Fruit fly (Drosophila melanogaster) whole organism: ENCODE results near the gene GlyRS.

Experiments
- CG8478 ChIP-seq: fragments of >200 bp; optimal IDR thresholded peaks from 2 replicates; lab custom pipeline; 2018; ENCODE audit warnings: inconsistent platforms
- Dll ChIP-seq: fragments of >200 bp; optimal IDR thresholded peaks from 2 replicates; lab custom pipeline; 2017
- EcR ChIP-seq, 2 experiments: fragments of >200 bp; optimal IDR thresholded peaks; 2 replicates each; lab custom pipeline; 2017; ENCODE audit warnings: missing biosample characterization in 2 of 2, missing genetic modification characterization in 2 of 2, missing genetic modification reagents in 2 of 2
- pan ChIP-seq: fragments of >200 bp; optimal IDR thresholded peaks from 2 replicates; lab custom pipeline; 2017
- psq ChIP-seq: fragments of >200 bp; optimal IDR thresholded peaks from 2 replicates; lab custom pipeline; 2017
- usp ChIP-seq: fragments of >200 bp; optimal IDR thresholded peaks from 2 replicates; lab custom pipeline; 2017; ENCODE audit warnings: missing biosample characterization, missing genetic modification characterization, mixed read lengths

GlyRS gene

dm6 chr3L:15105566-15106207 is 10.7 kb downstream of the GlyRS start, which contains the start of gene CG45071:
Gene CG45071 (plus strand): TSS chr3L:15105882.
- TF ChIP-seq pan (lab: Kevin White, UChicago) = no peak
- TF ChIP-seq Dll (lab: Kevin White, UChicago) = peak; percentile 48
- TF ChIP-seq usp = no peak
- TF ChIP-seq psq (lab: Kevin White, UChicago) = no peak
- no peak for TF ChIP-seq EcR (GFP tag; optimal IDR thresholded peaks at IDR 0.05; lab: Kevin White, UChicago)

- TF ChIP-seq Dll (lab: Kevin White, UChicago) (peak; percentile 52), usp (no peak), EcR (GFP tag; optimal IDR thresholded peaks at IDR 0.05; lab: Kevin White, UChicago) (peak in 1 of 2 experiments; percentile 39), pan (lab: Kevin White, UChicago) (no peak), psq (lab: Kevin White, UChicago) (no peak)
Measured at dm6 chr3L:15107158-15107775, 12.3 kb downstream of the GlyRS start.

dm6 chr3L:15107776-15108379 is 12.9 kb downstream of the GlyRS start:
- peak; percentile 53 for TF ChIP-seq pan (lab: Kevin White, UChicago)
- TF ChIP-seq usp = no peak

- no peak for TF ChIP-seq CG8478
- TF ChIP-seq Dll (lab: Kevin White, UChicago) = no peak
- no peak for TF ChIP-seq EcR (GFP tag; optimal IDR thresholded peaks at IDR 0.05; lab: Kevin White, UChicago)
- TF ChIP-seq psq (lab: Kevin White, UChicago) = no peak
- TF ChIP-seq usp = no peak
- TF ChIP-seq pan (lab: Kevin White, UChicago) = no peak
Measured at dm6 chr3L:15108524-15108923, 13.6 kb downstream of the GlyRS start.

dm6 chr3L:15108948-15109347 is 14.0 kb downstream of the GlyRS start:
- no peak for TF ChIP-seq Dll (lab: Kevin White, UChicago)
- no peak for TF ChIP-seq CG8478
- TF ChIP-seq psq (lab: Kevin White, UChicago) = no peak
- no peak for TF ChIP-seq EcR (GFP tag; optimal IDR thresholded peaks at IDR 0.05; lab: Kevin White, UChicago)
- no peak for TF ChIP-seq usp
- no peak for TF ChIP-seq pan (lab: Kevin White, UChicago)

dm6 chr3L:15113257-15113656 is 18.3 kb downstream of the GlyRS start, which contains the start of gene CG13458:
Gene CG13458 (plus strand): TSS chr3L:15113557.
- TF ChIP-seq pan (lab: Kevin White, UChicago) (no peak), usp (no peak), CG8478 (no peak), psq (lab: Kevin White, UChicago) (no peak), Dll (lab: Kevin White, UChicago) (no peak), EcR (GFP tag; optimal IDR thresholded peaks at IDR 0.05; lab: Kevin White, UChicago) (no peak)

- TF ChIP-seq pan (lab: Kevin White, UChicago) = no peak
- TF ChIP-seq Dll (lab: Kevin White, UChicago) = no peak
- TF ChIP-seq EcR (GFP tag; optimal IDR thresholded peaks at IDR 0.05; lab: Kevin White, UChicago) = no peak
Measured at dm6 chr3L:15116536-15116935, 21.6 kb downstream of the GlyRS start, which contains the start of gene Cep135. Gene Cep135 (plus strand): TSS chr3L:15116737.

dm6 chr3L:15121272-15121671 is 26.3 kb downstream of the GlyRS start, which contains the start of gene CG32847:
Gene CG32847 (plus strand): TSS chr3L:15121572.
- TF ChIP-seq CG8478 (no peak), EcR (GFP tag; optimal IDR thresholded peaks at IDR 0.05; lab: Kevin White, UChicago) (no peak), psq (lab: Kevin White, UChicago) (no peak)

dm6 chr3L:15123736-15124135 is 28.8 kb downstream of the GlyRS start:
- no peak for TF ChIP-seq CG8478
- no peak for TF ChIP-seq pan (lab: Kevin White, UChicago)
- TF ChIP-seq psq (lab: Kevin White, UChicago) = no peak
- TF ChIP-seq usp = no peak
- TF ChIP-seq Dll (lab: Kevin White, UChicago) = no peak
- no peak for TF ChIP-seq EcR (GFP tag; optimal IDR thresholded peaks at IDR 0.05; lab: Kevin White, UChicago)

dm6 chr3L:15125077-15125652 is 30.2 kb downstream of the GlyRS start, which contains the start of gene CG16959:
Gene CG16959 (minus strand): TSS chr3L:15125321.
- TF ChIP-seq EcR (GFP tag; optimal IDR thresholded peaks at IDR 0.05; lab: Kevin White, UChicago) = peak in 1 of 2 experiments; percentile 49
- no peak for TF ChIP-seq CG8478
- TF ChIP-seq usp = no peak
- TF ChIP-seq Dll (lab: Kevin White, UChicago) = no peak
- TF ChIP-seq psq (lab: Kevin White, UChicago) = no peak
- no peak for TF ChIP-seq pan (lab: Kevin White, UChicago)

- TF ChIP-seq pan (lab: Kevin White, UChicago) = no peak
- TF ChIP-seq Dll (lab: Kevin White, UChicago) = no peak
- TF ChIP-seq usp = no peak
- TF ChIP-seq CG8478 = no peak
- no peak for TF ChIP-seq EcR (GFP tag; optimal IDR thresholded peaks at IDR 0.05; lab: Kevin White, UChicago)
- no peak for TF ChIP-seq psq (lab: Kevin White, UChicago)
Measured at dm6 chr3L:15125717-15126116, 30.8 kb downstream of the GlyRS start.

- TF ChIP-seq usp (no peak), CG8478 (no peak), psq (lab: Kevin White, UChicago) (no peak), Dll (lab: Kevin White, UChicago) (no peak), EcR (GFP tag; optimal IDR thresholded peaks at IDR 0.05; lab: Kevin White, UChicago) (no peak), pan (lab: Kevin White, UChicago) (no peak)
Measured at dm6 chr3L:15131278-15131677, 36.3 kb downstream of the GlyRS start, which contains the start of gene CG13457. Gene CG13457 (minus strand): TSS chr3L:15131378.
